Fruit fly (Drosophila melanogaster) whole organism, prepupa: Measurements from ENCODE around the gene CG33978.

Source experiments
- CG11294 ChIP-seq: fragments of 200-800 bp; sonication (Bioruptor generic); IDR thresholded peaks from 2 replicates; pipeline ENCODE4 v1.3.6; 2022; ENCODE audit warnings: missing biosample characterization, missing genetic modification characterization
- CG11902 ChIP-seq: fragments of 200-800 bp; sonication (Bioruptor generic); optimal IDR thresholded peaks from 3 replicates; lab custom pipeline; 2016; ENCODE audit warnings: missing biosample characterization, missing genetic modification characterization
- CG31627 ChIP-seq: fragments of 200-800 bp; sonication (Bioruptor generic); optimal IDR thresholded peaks from 3 replicates; lab custom pipeline; 2016; ENCODE audit warnings: missing biosample characterization, missing genetic modification characterization
- CG7368 ChIP-seq: fragments of 200-800 bp; sonication (Bioruptor generic); optimal IDR thresholded peaks from 3 replicates; lab custom pipeline; 2016; ENCODE audit warnings: missing biosample characterization, missing genetic modification characterization
- CG8119 ChIP-seq: fragments of 200-800 bp; sonication (Bioruptor generic); IDR thresholded peaks from 3 replicates; pipeline ENCODE4 v1.3.6; 2022; ENCODE audit warnings: missing biosample characterization, missing genetic modification characterization
- CG9139 ChIP-seq: fragments of 200-800 bp; sonication (Bioruptor generic); optimal IDR thresholded peaks from 3 replicates; lab custom pipeline; 2017; ENCODE audit warnings: missing biosample characterization, mild to moderate bottlenecking, missing genetic modification characterization
- Gug ChIP-seq: fragments of 200-800 bp; sonication (Bioruptor generic); IDR thresholded peaks from 2 replicates; pipeline ENCODE4 v1.3.6; 2022; ENCODE audit warnings: missing biosample characterization, missing genetic modification characterization
- Lpt ChIP-seq: fragments of 200-800 bp; sonication (Bioruptor generic); optimal IDR thresholded peaks from 3 replicates; lab custom pipeline; 2016; ENCODE audit warnings: missing biosample characterization, missing genetic modification characterization
- cyc ChIP-seq: fragments of 200-800 bp; sonication (Bioruptor generic); optimal IDR thresholded peaks from 3 replicates; lab custom pipeline; 2016; ENCODE audit warnings: missing biosample characterization, missing genetic modification characterization
- dac ChIP-seq: fragments of 200-800 bp; sonication (Bioruptor generic); optimal IDR thresholded peaks from 2 replicates; lab custom pipeline; 2017; ENCODE audit warnings: missing biosample characterization, mild to moderate bottlenecking, missing genetic modification characterization
- dsx ChIP-seq: fragments of 200-800 bp; optimal IDR thresholded peaks from 3 replicates; lab custom pipeline; 2019; ENCODE audit warnings: missing biosample characterization, mild to moderate bottlenecking, missing genetic modification characterization, moderate library complexity; ENCODE audit not compliant: poor library complexity, severe bottlenecking
- eg ChIP-seq: fragments of 200-800 bp; sonication (Bioruptor generic); IDR thresholded peaks from 3 replicates; pipeline ENCODE4 v1.3.6; 2022; ENCODE audit warnings: missing biosample characterization, missing genetic modification characterization
- svp ChIP-seq: fragments of 200-800 bp; sonication (Bioruptor generic); peaks from one replicate; lab custom pipeline; 2016; ENCODE audit warnings: missing biosample characterization, missing genetic modification characterization
- vri ChIP-seq: fragments of 200-800 bp; sonication (Bioruptor generic); optimal IDR thresholded peaks from 3 replicates; lab custom pipeline; 2016; ENCODE audit warnings: missing biosample characterization, mild to moderate bottlenecking, missing genetic modification characterization

dm6 chr4:210011-210649 lies 34.7 kb upstream of the CG33978 start, which contains the start of gene Crk:
- TF ChIP-seq CG31627 (GFP tag; lab: Kevin White, UChicago), result no peak
- no peak for TF ChIP-seq Gug (GFP tag; lab: Robert Waterston, UW)
- TF ChIP-seq CG9139 (GFP tag; lab: Kevin White, UChicago), result no peak
- TF ChIP-seq vri, result no peak
- TF ChIP-seq dac (GFP tag; lab: Kevin White, UChicago), result no peak
- no peak for TF ChIP-seq CG8119 (GFP tag; lab: Robert Waterston, UW)
- TF ChIP-seq cyc, result peak; percentile 25
- no peak for TF ChIP-seq CG11294 (GFP tag; lab: Robert Waterston, UW)
- no peak for TF ChIP-seq Lpt (GFP tag; lab: Kevin White, UChicago)
- no peak for TF ChIP-seq svp (GFP tag; lab: Kevin White, UChicago)
- no peak for TF ChIP-seq dsx (GFP tag; lab: Kevin White, UChicago)
- no peak for TF ChIP-seq eg (GFP tag; lab: Robert Waterston, UW)
- no peak for TF ChIP-seq CG11902 (GFP tag; lab: Kevin White, UChicago)
- TF ChIP-seq CG7368 (GFP tag; lab: Kevin White, UChicago), result no peak
